Worm (Caenorhabditis elegans) whole organism, L2 larva: ENCODE data around the gene ugt-23.

ENCODE experiments used
- crh-2 ChIP-seq: sonication (generic microtip); optimal IDR thresholded peaks from 2 replicates; lab custom pipeline; 2017; ENCODE audit warnings: missing biosample characterization, missing genetic modification characterization
- lin-13 ChIP-seq: fragments of 150-350 bp; optimal IDR thresholded peaks from 2 replicates; lab custom pipeline; 2014; ENCODE audit warnings: missing biosample characterization, missing genetic modification reagents, missing genetic modification characterization
- lin-39 ChIP-seq: fragments of 150-350 bp; optimal IDR thresholded peaks from 2 replicates; lab custom pipeline; 2014; ENCODE audit warnings: missing biosample characterization, missing genetic modification reagents, missing genetic modification characterization

- TF ChIP-seq crh-2 (tag; lab: Kevin White, UChicago) (no peak), lin-13 (GFP tag; lab: Kevin White, UChicago) (no peak), lin-39 (tag; lab: Kevin White, UChicago) (no peak)
These were observed 7.6 kb downstream of the ugt-23 start, which contains the start of gene F21G4.6 for ce11 chrX:9917362-9917761.
